Worm (Caenorhabditis elegans): ENCODE data around the gene sdz-23.

Gene sdz-23

ce11 chrV:8058359-8058758 lies 41.0 kb upstream of the sdz-23 start, which contains the start of gene str-138:
Gene str-138 (plus strand): TSS chrV:8058659.
- TF ChIP-seq M03D4.4 (tag; optimal IDR thresholded peaks at IDR 0.05), result no peak
- no peak for TF ChIP-seq ceh-43 (GFP tag; optimal IDR thresholded peaks at IDR 0.05)
- no peak for TF ChIP-seq unc-120 (tag; optimal IDR thresholded peaks at IDR 0.05; ENCODE audit: poor library complexity, severe bottlenecking)
- TF ChIP-seq unc-62 (GFP tag; optimal IDR thresholded peaks at IDR 0.05), result no peak
- TF ChIP-seq nhr-12 (tag; optimal IDR thresholded peaks at IDR 0.05), result no peak
- no peak for TF ChIP-seq lsy-2 (tag; optimal IDR thresholded peaks at IDR 0.05)
- TF ChIP-seq cnd-1 (tag; optimal IDR thresholded peaks at IDR 0.05), result no peak
- no peak for TF ChIP-seq ztf-11 (tag; optimal IDR thresholded peaks at IDR 0.05)
- no peak for TF ChIP-seq sptf-1 (tag; optimal IDR thresholded peaks at IDR 0.05)
- no peak for TF ChIP-seq ceh-39 (tag; optimal IDR thresholded peaks at IDR 0.05)
- TF ChIP-seq snpc-4 (tag; optimal IDR thresholded peaks at IDR 0.05), result no peak
- TF ChIP-seq lin-13 (tag; optimal IDR thresholded peaks at IDR 0.05), result no peak
- TF ChIP-seq hlh-1 (tag; optimal IDR thresholded peaks at IDR 0.05), result no peak
- TF ChIP-seq mls-2 (tag; optimal IDR thresholded peaks at IDR 0.05), result no peak
- TF ChIP-seq nhr-237 (tag; optimal IDR thresholded peaks at IDR 0.05), result no peak

DNA sequence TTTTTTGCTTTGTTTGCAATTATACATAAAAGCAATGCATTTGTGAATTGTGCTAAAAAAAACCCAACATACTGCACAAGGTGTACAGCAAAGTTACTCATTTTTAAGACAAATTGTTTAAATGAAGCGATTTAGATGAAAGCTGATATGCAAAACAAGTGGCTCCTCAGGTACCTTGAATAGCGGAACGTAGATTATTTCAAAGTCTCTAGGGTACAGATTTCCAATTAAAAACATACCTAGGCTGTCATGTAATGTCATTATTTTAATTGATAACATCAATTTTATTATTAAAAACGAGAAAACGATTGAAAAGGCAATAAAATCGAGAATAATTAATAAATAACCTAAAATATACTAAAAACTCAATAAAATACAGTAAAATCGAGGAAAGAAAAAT lies 37.3 kb upstream of the sdz-23 start, which contains the start of gene str-139:
Gene str-139 (minus strand): TSS at position 101 of the 400 bp plus-strand sequence.
- TF ChIP-seq pha-4 (tag; optimal IDR thresholded peaks at IDR 0.05) (no peak), unc-39 (tag; optimal IDR thresholded peaks at IDR 0.05) (no peak), elt-1 (tag; optimal IDR thresholded peaks at IDR 0.05; ENCODE audit: borderline replicate concordance, insufficient read depth) (no peak), mls-2 (tag; optimal IDR thresholded peaks at IDR 0.05) (no peak), blmp-1 (tag; optimal IDR thresholded peaks at IDR 0.05) (no peak), ceh-43 (GFP tag; optimal IDR thresholded peaks at IDR 0.05) (no peak), ham-2 (GFP tag; optimal IDR thresholded peaks at IDR 0.05) (no peak), mab-5 (tag; optimal IDR thresholded peaks at IDR 0.05) (no peak)

- TF ChIP-seq nhr-2 (tag; optimal IDR thresholded peaks at IDR 0.05) (no peak), nhr-237 (tag; optimal IDR thresholded peaks at IDR 0.05) (no peak), pha-4 (tag; optimal IDR thresholded peaks at IDR 0.05) (no peak), nhr-28 (tag; optimal IDR thresholded peaks at IDR 0.05) (no peak), snpc-4 (tag; optimal IDR thresholded peaks at IDR 0.05) (no peak), M03D4.4 (tag; optimal IDR thresholded peaks at IDR 0.05) (no peak), nhr-12 (tag; optimal IDR thresholded peaks at IDR 0.05) (no peak), mab-5 (tag; optimal IDR thresholded peaks at IDR 0.05) (no peak), lin-13 (tag; optimal IDR thresholded peaks at IDR 0.05) (no peak), mls-2 (tag; optimal IDR thresholded peaks at IDR 0.05) (no peak), flh-1 (GFP tag; optimal IDR thresholded peaks at IDR 0.05) (no peak)
These were observed 31.6 kb upstream of the sdz-23 start, which contains the start of gene str-140 for ce11 chrV:8067800-8068199. Gene str-140 (minus strand): TSS chrV:8067900.

DNA sequence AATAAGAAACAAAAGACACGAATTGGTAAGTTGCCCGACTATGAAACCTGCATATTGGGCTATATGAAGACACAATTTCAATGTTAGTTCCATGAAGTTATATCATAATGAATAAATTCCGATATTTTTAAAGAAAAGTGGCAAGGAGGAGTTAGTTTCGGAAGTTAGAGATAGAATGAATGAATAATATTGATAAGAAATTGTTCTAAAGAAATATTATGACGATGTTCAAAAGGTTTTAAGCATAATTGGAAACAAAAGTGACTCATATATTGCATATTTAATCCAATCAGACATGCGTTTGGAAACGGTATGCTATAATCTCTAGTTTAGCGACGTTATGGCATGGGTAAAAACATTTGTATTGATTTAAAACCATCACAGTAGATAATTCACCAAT lies 29.8 kb upstream of the sdz-23 start, which contains the start of gene str-143:
Gene str-143 (minus strand): TSS at position 101 of the 400 bp plus-strand sequence.
- no peak for TF ChIP-seq unc-120 (tag; optimal IDR thresholded peaks at IDR 0.05; ENCODE audit: poor library complexity, severe bottlenecking)
- TF ChIP-seq zip-8 (tag; optimal IDR thresholded peaks at IDR 0.05), result no peak
- TF ChIP-seq ces-1 (GFP tag; optimal IDR thresholded peaks at IDR 0.05), result no peak
- TF ChIP-seq M03D4.4 (tag; optimal IDR thresholded peaks at IDR 0.05), result no peak
- no peak for TF ChIP-seq blmp-1 (tag; optimal IDR thresholded peaks at IDR 0.05)
- no peak for TF ChIP-seq hlh-1 (tag; optimal IDR thresholded peaks at IDR 0.05)
- no peak for TF ChIP-seq nhr-12 (tag; optimal IDR thresholded peaks at IDR 0.05)
- no peak for TF ChIP-seq mab-5 (tag; optimal IDR thresholded peaks at IDR 0.05)

DNA sequence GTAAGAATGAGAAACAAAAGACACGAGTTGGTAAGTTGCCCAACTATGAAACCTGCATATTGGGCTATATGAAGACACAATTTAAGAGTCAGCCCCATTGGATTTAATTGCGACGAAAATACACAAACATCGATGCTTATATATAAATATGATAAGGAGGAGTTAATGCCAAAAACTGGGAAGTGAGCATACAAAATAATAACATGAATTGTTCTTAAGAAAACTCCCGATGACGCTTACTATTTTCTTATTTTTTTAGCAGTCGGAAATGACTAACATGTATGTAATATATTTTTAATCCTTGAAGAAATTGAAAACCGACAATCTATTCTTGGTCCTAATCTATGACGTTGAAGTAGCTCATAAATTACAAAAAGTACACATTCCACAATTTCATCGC lies 27.4 kb upstream of the sdz-23 start, which contains the start of gene str-144:
Gene str-144 (minus strand): TSS at position 101 of the 400 bp plus-strand sequence.
- no peak for TF ChIP-seq ceh-39 (tag; optimal IDR thresholded peaks at IDR 0.05)
- no peak for TF ChIP-seq pha-4 (tag; optimal IDR thresholded peaks at IDR 0.05)
- no peak for TF ChIP-seq lsy-2 (tag; optimal IDR thresholded peaks at IDR 0.05)
- no peak for TF ChIP-seq ztf-11 (tag; optimal IDR thresholded peaks at IDR 0.05)
- no peak for TF ChIP-seq lin-32 (GFP tag; optimal IDR thresholded peaks at IDR 0.05)
- no peak for TF ChIP-seq nhr-12 (tag; optimal IDR thresholded peaks at IDR 0.05)
- no peak for TF ChIP-seq unc-39 (tag; optimal IDR thresholded peaks at IDR 0.05)
- no peak for TF ChIP-seq ceh-43 (GFP tag; optimal IDR thresholded peaks at IDR 0.05)
- no peak for TF ChIP-seq drap-1 (GFP tag; optimal IDR thresholded peaks at IDR 0.05)
- no peak for TF ChIP-seq hlh-1 (tag; optimal IDR thresholded peaks at IDR 0.05)
- no peak for TF ChIP-seq blmp-1 (tag; optimal IDR thresholded peaks at IDR 0.05)
- TF ChIP-seq lin-13 (tag; optimal IDR thresholded peaks at IDR 0.05), result no peak
- no peak for TF ChIP-seq nhr-237 (tag; optimal IDR thresholded peaks at IDR 0.05)
- TF ChIP-seq ham-2 (GFP tag; optimal IDR thresholded peaks at IDR 0.05), result no peak
- TF ChIP-seq sem-2 (GFP tag; optimal IDR thresholded peaks at IDR 0.05), result no peak

All from whole organism, mixed stage, embryonic.